Fruit fly (Drosophila melanogaster): Measurements from ENCODE around the gene Ncoa6.

DNA sequence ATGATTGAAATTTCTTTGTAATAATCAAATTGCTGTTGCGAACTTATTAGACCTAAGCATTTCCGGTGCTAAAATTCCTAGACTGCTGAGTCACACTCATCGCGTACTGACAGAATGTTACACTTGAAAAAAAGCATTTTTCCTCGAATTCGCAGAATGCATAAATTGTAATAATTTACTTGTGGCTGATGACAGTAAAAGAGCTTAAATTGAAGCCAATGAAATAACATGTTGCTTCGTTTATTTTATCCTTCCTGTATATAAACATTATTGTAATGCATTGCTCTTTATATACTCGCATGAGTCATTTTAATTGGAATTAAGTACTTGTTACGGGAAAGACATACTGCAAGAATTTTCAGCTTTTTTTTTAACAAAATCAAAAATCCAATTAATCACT is 36.0 kb downstream of the Ncoa6 start:
- no peak for TF ChIP-seq CG4318 (GFP tag; optimal IDR thresholded peaks at IDR 0.05)
- TF ChIP-seq CG9139 (GFP tag; optimal IDR thresholded peaks at IDR 0.05) = no peak
- no peak for TF ChIP-seq Sox15 (GFP tag; optimal IDR thresholded peaks at IDR 0.05)
- TF ChIP-seq achi (GFP tag; optimal IDR thresholded peaks at IDR 0.05) = no peak
- TF ChIP-seq CG8632 (GFP tag; optimal IDR thresholded peaks at IDR 0.05) = peak; percentile 16
- TF ChIP-seq topi (GFP tag; optimal IDR thresholded peaks at IDR 0.05) = peak; percentile 39
- no peak for TF ChIP-seq dac (GFP tag; optimal IDR thresholded peaks at IDR 0.05)
- peak; percentile 9 for TF ChIP-seq Sox102F (GFP tag; optimal IDR thresholded peaks at IDR 0.05)
- no peak for TF ChIP-seq CG15336 (GFP tag; IDR thresholded peaks at IDR 0.05)
- peak; percentile 10 for TF ChIP-seq pdm3 (GFP tag; optimal IDR thresholded peaks at IDR 0.05)
- TF ChIP-seq Eip93F (GFP tag; optimal IDR thresholded peaks at IDR 0.05) = no peak
- TF ChIP-seq Ets96B (tag; optimal IDR thresholded peaks at IDR 0.05) = no peak
- peak; percentile 35 for TF ChIP-seq Hr39 (GFP tag; optimal IDR thresholded peaks at IDR 0.05)
